Worm (Caenorhabditis elegans): ENCODE results near the gene C07E3.4.
A peak's percentile ranks its signal among the peaks of the same experiment; 100 is the strongest.

Gene C07E3.4

ce11 chrII:10374776-10375175, 14.2 kb downstream of the C07E3.4 start:
- TF ChIP-seq ztf-26 (tag; optimal IDR thresholded peaks at IDR 0.05): no peak
- no peak for TF ChIP-seq mel-28 (tag; optimal IDR thresholded peaks at IDR 0.05; ENCODE audit: borderline replicate concordance)
- TF ChIP-seq sptf-2 (GFP tag; optimal IDR thresholded peaks at IDR 0.05): no peak
- no peak for TF ChIP-seq ztf-25 (GFP tag; IDR thresholded peaks at IDR 0.05)
- TF ChIP-seq F49E8.2 (tag; optimal IDR thresholded peaks at IDR 0.05; ENCODE audit: insufficient read depth): no peak
- TF ChIP-seq Y95B8A.8 (GFP tag; IDR thresholded peaks at IDR 0.05): no peak
- TF ChIP-seq Y53F4B.3 (GFP tag; IDR thresholded peaks at IDR 0.05): no peak
- no peak for TF ChIP-seq pbrm-1 (GFP tag; IDR thresholded peaks at IDR 0.05)
- no peak for TF ChIP-seq mxl-1 (tag; optimal IDR thresholded peaks at IDR 0.05)
- no peak for TF ChIP-seq nhr-120 (GFP tag; IDR thresholded peaks at IDR 0.05)
- no peak for TF ChIP-seq bed-2 (GFP tag; IDR thresholded peaks at IDR 0.05)
- no peak for TF ChIP-seq ama-1 (optimal IDR thresholded peaks at IDR 0.05)
- no peak for TF ChIP-seq ama-1 (GFP tag; optimal IDR thresholded peaks at IDR 0.05)

DNA sequence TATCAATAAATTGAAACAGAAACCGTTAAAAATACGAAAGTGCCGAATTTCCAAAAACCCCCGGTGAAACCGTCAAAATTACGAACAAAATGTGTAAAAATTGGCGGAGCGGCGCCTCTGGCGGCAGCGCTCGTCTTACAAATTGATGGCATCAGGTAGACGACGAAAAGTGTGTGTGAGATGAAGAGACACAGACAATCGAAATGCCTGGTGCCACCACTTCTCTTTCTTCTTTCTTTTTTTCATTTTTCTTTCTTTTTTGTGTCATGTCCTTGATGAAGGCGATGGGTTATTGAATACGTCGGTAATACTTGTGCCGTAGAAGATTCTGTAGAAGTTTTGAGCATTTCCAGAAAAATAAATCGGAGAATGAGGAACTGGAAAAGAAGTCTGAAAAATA, 17.3 kb downstream of the C07E3.4 start:
- TF ChIP-seq F10E7.11 (tag; optimal IDR thresholded peaks at IDR 0.05) (no peak), hmg-1.2 (GFP tag; IDR thresholded peaks at IDR 0.05) (peak; percentile 62)

ce11 chrII:10379546-10379945, 19.0 kb downstream of the C07E3.4 start:
- TF ChIP-seq mxl-1 (tag; optimal IDR thresholded peaks at IDR 0.05) (no peak), gei-17 (GFP tag; optimal IDR thresholded peaks at IDR 0.05) (no peak), ceh-91 (GFP tag; IDR thresholded peaks at IDR 0.05) (no peak), egrh-3 (GFP tag; IDR thresholded peaks at IDR 0.05) (0 out of 2 replicates have a peak, but pooled peaks have one; percentile 30), ztf-28 (GFP tag; IDR thresholded peaks at IDR 0.05) (no peak), snpc-1.1 (tag; optimal IDR thresholded peaks at IDR 0.05; ENCODE audit: insufficient read depth) (no peak), die-1 (tag; optimal IDR thresholded peaks at IDR 0.05) (no peak), ceh-79 (tag; optimal IDR thresholded peaks at IDR 0.05) (no peak), zfh-2 (GFP tag; conservative IDR thresholded peaks at IDR 0.05) (peak; percentile 53; the same call in 1 of the 2 replicates), B0261.1 (tag; optimal IDR thresholded peaks at IDR 0.05) (no peak), efl-1 (GFP tag; optimal IDR thresholded peaks at IDR 0.05) (no peak), ets-4 (GFP tag; optimal IDR thresholded peaks at IDR 0.05) (no peak), nfya-1 (tag; optimal IDR thresholded peaks at IDR 0.05; ENCODE audit: borderline replicate concordance, insufficient read depth) (no peak)

ce11 chrII:10382247-10382646, 21.7 kb downstream of the C07E3.4 start:
- 0 out of 2 replicates have a peak, but pooled peaks have one; percentile 11 for TF ChIP-seq pbrm-1 (GFP tag; IDR thresholded peaks at IDR 0.05)
- 0 out of 2 replicates have a peak, but pooled peaks have one; percentile 45 for TF ChIP-seq let-526 (GFP tag; IDR thresholded peaks at IDR 0.05)
- peak; percentile 30 for TF ChIP-seq lin-40 (tag; optimal IDR thresholded peaks at IDR 0.05)
- peak; percentile 41; the same call in 1 of the 2 replicates for TF ChIP-seq K11D2.4 (GFP tag; IDR thresholded peaks at IDR 0.05)
- TF ChIP-seq attf-5 (GFP tag; optimal IDR thresholded peaks at IDR 0.05): peak; percentile 26
- TF ChIP-seq ceh-27 (GFP tag; optimal IDR thresholded peaks at IDR 0.05): peak; percentile 18
- TF ChIP-seq tbp1 (GFP tag; optimal IDR thresholded peaks at IDR 0.05): peak; percentile 6
- TF ChIP-seq cebp-1 (GFP tag; IDR thresholded peaks at IDR 0.05): peak; percentile 31; the same call in 1 of the 2 replicates
- peak; percentile 67 for TF ChIP-seq cebp-1 (tag; optimal IDR thresholded peaks at IDR 0.05)
- TF ChIP-seq snpc-4 (GFP tag; optimal IDR thresholded peaks at IDR 0.05): no peak
- peak in 2 of 4 experiments; percentile 41 to 82 for TF ChIP-seq snpc-4 (tag; optimal IDR thresholded peaks at IDR 0.05)
- no peak for TF ChIP-seq snpc-3.4 (tag; optimal IDR thresholded peaks at IDR 0.05)
- TF ChIP-seq nhr-80 (tag; optimal IDR thresholded peaks at IDR 0.05): peak; percentile 70
- no peak for TF ChIP-seq efl-1 (GFP tag; optimal IDR thresholded peaks at IDR 0.05)
- 0 out of 2 replicates have a peak, but pooled peaks have one; percentile 39 for TF ChIP-seq hsf-1 (GFP tag; IDR thresholded peaks at IDR 0.05)
- no peak for TF ChIP-seq madf-8 (GFP tag; conservative IDR thresholded peaks at IDR 0.05)
- no peak for TF ChIP-seq ztf-28 (GFP tag; IDR thresholded peaks at IDR 0.05)
- TF ChIP-seq ztf-26 (tag; optimal IDR thresholded peaks at IDR 0.05): peak; percentile 1
- peak; percentile 65; the same call in 1 of the 2 replicates for TF ChIP-seq hmg-1.2 (GFP tag; IDR thresholded peaks at IDR 0.05)
- peak; percentile 20 for TF ChIP-seq lin-54 (GFP tag; optimal IDR thresholded peaks at IDR 0.05)
- peak; percentile 51 for TF ChIP-seq chd-7 (tag; optimal IDR thresholded peaks at IDR 0.05)
- peak; percentile 11 for TF ChIP-seq ZK185.1 (tag; optimal IDR thresholded peaks at IDR 0.05; ENCODE audit: poor library complexity, severe bottlenecking)
- TF ChIP-seq gei-17 (GFP tag; optimal IDR thresholded peaks at IDR 0.05): peak; percentile 8
- peak; percentile 81 for TF ChIP-seq zfh-2 (GFP tag; conservative IDR thresholded peaks at IDR 0.05)

Data from whole organism, young adult.